Worm (Caenorhabditis elegans) whole organism, early embryonic: ENCODE results near the gene rps-8.

Experiments used
- B0310.2 ChIP-seq: sonication (generic microtip); optimal IDR thresholded peaks from 2 replicates; lab custom pipeline; 2016; ENCODE audit warnings: mild to moderate bottlenecking, missing genetic modification characterization, missing compliant biosample characterization
- F13C5.2 ChIP-seq: sonication (generic microtip); optimal IDR thresholded peaks from 2 replicates; lab custom pipeline; 2017; ENCODE audit warnings: mild to moderate bottlenecking, missing genetic modification characterization, inconsistent platforms, missing compliant biosample characterization
- ama-1 ChIP-seq: fragments of 150-350 bp; optimal IDR thresholded peaks from 2 replicates; lab custom pipeline; 2014
- ceh-13 ChIP-seq: fragments of 200-800 bp; sonication (Bioruptor generic); optimal IDR thresholded peaks from 2 replicates; lab custom pipeline; 2018; ENCODE audit warnings: mild to moderate bottlenecking, missing genetic modification characterization, missing compliant biosample characterization
- flt-1 ChIP-seq: fragments of 200-800 bp; sonication (Bioruptor generic); IDR thresholded peaks from 2 replicates; pipeline ENCODE4 v1.3.6; 2022; ENCODE audit warnings: missing genetic modification characterization, missing compliant biosample characterization
- hmbx-1 ChIP-seq: sonication (generic microtip); optimal IDR thresholded peaks from 2 replicates; lab custom pipeline; 2016; ENCODE audit warnings: mild to moderate bottlenecking, missing genetic modification characterization, missing compliant biosample characterization
- hmg-4 ChIP-seq: fragments of 200-800 bp; sonication (Bioruptor generic); optimal IDR thresholded peaks from 2 replicates; lab custom pipeline; 2018; ENCODE audit warnings: mild to moderate bottlenecking, missing genetic modification characterization, missing compliant biosample characterization
- scrt-1 ChIP-seq: fragments of 200-800 bp; sonication (Bioruptor generic); IDR thresholded peaks from 2 replicates; pipeline ENCODE4 v1.3.6; 2022; ENCODE audit warnings: missing genetic modification characterization, missing compliant biosample characterization
- tbx-37 ChIP-seq: fragments of 200-800 bp; sonication (Bioruptor generic); conservative IDR thresholded peaks from 2 replicates; pipeline ENCODE4 v1.3.6; 2022; ENCODE audit warnings: missing genetic modification reagents, missing genetic modification characterization, missing compliant biosample characterization

ce11 chrIV:7294121-7294520, 19.5 kb downstream of the rps-8 start, which contains the start of gene F42C5.5:
- TF ChIP-seq ama-1, result no peak
- no peak for TF ChIP-seq hmbx-1 (tag; lab: Kevin White, UChicago)
- TF ChIP-seq B0310.2 (tag; lab: Kevin White, UChicago), result no peak
- TF ChIP-seq hmg-4 (GFP tag; lab: Kevin White, UChicago), result no peak
- TF ChIP-seq ceh-13 (GFP tag; lab: Kevin White, UChicago), result no peak
- TF ChIP-seq scrt-1 (GFP tag; lab: Robert Waterston, UW), result no peak
- no peak for TF ChIP-seq tbx-37 (GFP tag; lab: Robert Waterston, UW)
- no peak for TF ChIP-seq F13C5.2 (tag; lab: Kevin White, UChicago)
- TF ChIP-seq flt-1 (GFP tag; lab: Robert Waterston, UW), result no peak
